Comparison of ENCODE assay signal across 3 fruit fly cellular contexts in the genomic region with DNA sequence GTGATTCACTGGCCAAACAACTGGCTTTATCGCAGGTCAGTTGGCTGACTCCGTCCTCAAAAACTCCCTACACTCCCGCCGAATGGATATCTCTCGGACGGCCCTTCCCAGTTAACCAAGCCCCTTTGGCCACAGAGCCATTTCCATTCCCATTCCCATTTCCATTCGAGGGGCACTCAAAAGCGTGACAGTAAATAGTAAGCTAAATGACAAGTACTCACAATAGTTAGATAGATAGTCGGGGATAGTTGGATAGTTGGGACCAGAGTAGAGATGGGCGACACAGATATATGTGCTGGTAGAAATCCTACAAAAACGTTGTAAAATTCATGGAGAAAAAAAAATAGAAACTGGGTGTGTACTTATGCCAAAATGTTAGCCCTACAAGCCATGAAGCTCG.
TF ChIP-seq lines count a peak whose summit lies in the region.

No protein-coding gene starts in this region.

- TF ChIP-seq CTCF in whole organism, embryonic (GFP tag; optimal IDR thresholded peaks at IDR 0.05; lab: Kevin White, UChicago): no peak

TF ChIP-seq in whole organism, embryonic, 481 proteins besides CTCF, POLR2A, EP300 and RAD21:
- TF ChIP-seq nau (GFP tag; optimal IDR thresholded peaks at IDR 0.05; lab: Kevin White, UChicago) (no peak), ara (GFP tag; IDR thresholded peaks at IDR 0.05; lab: Robert Waterston, UW) (0 out of 2 replicates have a peak, but pooled peaks have one; percentile 20), Scr (GFP tag; IDR thresholded peaks at IDR 0.05; lab: Robert Waterston, UW; ENCODE audit: partially characterized antibody) (no peak), dimm (GFP tag; IDR thresholded peaks at IDR 0.05; lab: Robert Waterston, UW) (no peak), Ets65A (GFP tag; lab: Kevin White, UChicago) (peak; percentile 8), z (GFP tag; IDR thresholded peaks at IDR 0.05; lab: Robert Waterston, UW) (0 out of 3 replicates have a peak, but pooled peaks have one; percentile 5), CG12219 (GFP tag; optimal IDR thresholded peaks at IDR 0.05; lab: Kevin White, UChicago) (no peak), lab (GFP tag; optimal IDR thresholded peaks at IDR 0.05; lab: Kevin White, UChicago) (no peak), odd (GFP tag; optimal IDR thresholded peaks at IDR 0.05; lab: Kevin White, UChicago) (no peak), so (GFP tag; IDR thresholded peaks at IDR 0.05; lab: Robert Waterston, UW) (no peak), Med (GFP tag; lab: Kevin White, UChicago) (peak; percentile 60), chinmo (GFP tag; IDR thresholded peaks at IDR 0.05; lab: Robert Waterston, UW; ENCODE audit: partially characterized antibody) (0 out of 4 replicates have a peak, but pooled peaks have one; percentile 24), tin (GFP tag; optimal IDR thresholded peaks at IDR 0.05; lab: Kevin White, UChicago) (no peak), fd96Cb (tag; optimal IDR thresholded peaks at IDR 0.05; lab: Kevin White, UChicago) (no peak), en (GFP tag; optimal IDR thresholded peaks at IDR 0.05; lab: Kevin White, UChicago) (no peak), slou (GFP tag; optimal IDR thresholded peaks at IDR 0.05; lab: Kevin White, UChicago) (no peak), ci (GFP tag; IDR thresholded peaks at IDR 0.05; lab: Robert Waterston, UW) (peak; percentile 66; the same call in 1 of the 3 replicates), Sox102F (GFP tag; optimal IDR thresholded peaks at IDR 0.05; lab: Kevin White, UChicago) (no peak), aop (GFP tag; IDR thresholded peaks at IDR 0.05; lab: Robert Waterston, UW) (no peak), Fer1 (GFP tag; optimal IDR thresholded peaks at IDR 0.05; lab: Kevin White, UChicago) (no peak), Gug (GFP tag; IDR thresholded peaks at IDR 0.05; lab: Robert Waterston, UW) (no peak), trem (tag; optimal IDR thresholded peaks at IDR 0.05; lab: Kevin White, UChicago) (no peak), D19B (GFP tag; optimal IDR thresholded peaks at IDR 0.05; lab: Kevin White, UChicago) (no peak), CG42726 (GFP tag; IDR thresholded peaks at IDR 0.05; lab: Robert Waterston, UW; ENCODE audit: partially characterized antibody) (no peak), CG1647 (GFP tag; optimal IDR thresholded peaks at IDR 0.05; lab: Kevin White, UChicago) (no peak)
TF ChIP-seq in whole organism, embryonic: peak in this region for 6.

TF ChIP-seq in whole organism, prepupa, 60 proteins besides CTCF, POLR2A, EP300 and RAD21:
- no peak for TF ChIP-seq ss (GFP tag; optimal IDR thresholded peaks at IDR 0.05; lab: Kevin White, UChicago)
- no peak for TF ChIP-seq Ets96B (tag; optimal IDR thresholded peaks at IDR 0.05; lab: Kevin White, UChicago)
- no peak for TF ChIP-seq esn (GFP tag; optimal IDR thresholded peaks at IDR 0.05; lab: Kevin White, UChicago)
- no peak for TF ChIP-seq CG8632 (GFP tag; optimal IDR thresholded peaks at IDR 0.05; lab: Kevin White, UChicago)
- no peak for TF ChIP-seq eg (GFP tag; IDR thresholded peaks at IDR 0.05; lab: Robert Waterston, UW)
- 0 out of 2 replicates have a peak, but pooled peaks have one; percentile 17 for TF ChIP-seq CG11294 (GFP tag; IDR thresholded peaks at IDR 0.05; lab: Robert Waterston, UW)
- TF ChIP-seq acj6 (GFP tag; optimal IDR thresholded peaks at IDR 0.05; lab: Kevin White, UChicago): no peak
- no peak for TF ChIP-seq net (GFP tag; optimal IDR thresholded peaks at IDR 0.05; lab: Kevin White, UChicago)
- 0 out of 3 replicates have a peak, but pooled peaks have one; percentile 19 for TF ChIP-seq CG8119 (GFP tag; IDR thresholded peaks at IDR 0.05; lab: Robert Waterston, UW)
- peak; percentile 62 for TF ChIP-seq svp (GFP tag; lab: Kevin White, UChicago)
- TF ChIP-seq Sox102F (GFP tag; optimal IDR thresholded peaks at IDR 0.05; lab: Kevin White, UChicago): no peak

TF ChIP-seq in whole organism, pupa, 21 proteins besides CTCF, POLR2A, EP300 and RAD21:
- peak; percentile 27; the same call in 1 of the 2 replicates for TF ChIP-seq CG32121 (GFP tag; IDR thresholded peaks at IDR 0.05; lab: Robert Waterston, UW)
- 0 out of 3 replicates have a peak, but pooled peaks have one; percentile 14 for TF ChIP-seq CG4496 (GFP tag; IDR thresholded peaks at IDR 0.05; lab: Robert Waterston, UW)
- TF ChIP-seq gl (tag; optimal IDR thresholded peaks at IDR 0.05; lab: Kevin White, UChicago): no peak
- TF ChIP-seq fd96Ca (GFP tag; IDR thresholded peaks at IDR 0.05; lab: Robert Waterston, UW): peak; percentile 43; the same call in 1 of the 3 replicates
